Worm (Caenorhabditis elegans): Measurements from ENCODE around the gene C09F9.2.

- TF ChIP-seq pha-4 (tag; optimal IDR thresholded peaks at IDR 0.05) (no peak), nfya-1 (tag; optimal IDR thresholded peaks at IDR 0.05; ENCODE audit: borderline replicate concordance, insufficient read depth) (no peak), madf-3 (GFP tag; IDR thresholded peaks at IDR 0.05) (no peak)
Observed at ce11 chrII:14757711-14758110, 52.4 kb downstream of the C09F9.2 start, which contains the start of gene Y54E2A.5.

All from whole organism, young adult.